Fruit fly (Drosophila melanogaster) whole organism, embryonic: Measurements from ENCODE around the gene CG3349.

Source experiments
- Antp ChIP-seq: fragments of 200-800 bp; sonication (Bioruptor generic); optimal IDR thresholded peaks from 3 replicates; lab custom pipeline; 2016; ENCODE audit warnings: missing biosample characterization, missing genetic modification characterization
- CG10321 ChIP-seq: fragments of 200-800 bp; sonication (Bioruptor generic); IDR thresholded peaks from 2 replicates; pipeline ENCODE4 v1.3.6; 2022; ENCODE audit warnings: missing biosample characterization, missing genetic modification characterization
- CG10959 ChIP-seq: fragments of 200-800 bp; sonication (Bioruptor generic); IDR thresholded peaks from 2 replicates; pipeline ENCODE4 v1.3.6; 2022; ENCODE audit warnings: missing biosample characterization, missing genetic modification characterization
- CG11398 ChIP-seq: fragments of 200-800 bp; sonication (Bioruptor generic); optimal IDR thresholded peaks from 2 replicates; lab custom pipeline; 2016; ENCODE audit warnings: missing biosample characterization, missing genetic modification characterization
- CG12104 ChIP-seq: fragments of 200-800 bp; sonication (Bioruptor generic); optimal IDR thresholded peaks from 3 replicates; lab custom pipeline; 2016; ENCODE audit warnings: missing biosample characterization, missing genetic modification characterization
- CG13296 ChIP-seq: fragments of 200-800 bp; sonication (Bioruptor generic); optimal IDR thresholded peaks from 3 replicates; lab custom pipeline; 2018; ENCODE audit warnings: missing biosample characterization, mild to moderate bottlenecking, missing genetic modification characterization
- CG14860 ChIP-seq: fragments of 200-800 bp; sonication (Bioruptor generic); IDR thresholded peaks from 3 replicates; pipeline ENCODE4 v1.3.6; 2022; ENCODE audit warnings: missing biosample characterization, missing genetic modification characterization; ENCODE audit not compliant: partially characterized antibody
- CG15601 ChIP-seq: fragments of 200-800 bp; sonication (Bioruptor generic); optimal IDR thresholded peaks from 3 replicates; lab custom pipeline; 2019; ENCODE audit warnings: missing biosample characterization, mild to moderate bottlenecking, missing genetic modification characterization, moderate library complexity
- CG17612 ChIP-seq: fragments of 200-800 bp; sonication (Bioruptor generic); IDR thresholded peaks from 2 replicates; pipeline ENCODE4 v1.3.6; 2022; ENCODE audit warnings: missing biosample characterization, missing genetic modification characterization
- CG17802 ChIP-seq: fragments of 200-800 bp; sonication (Bioruptor generic); optimal IDR thresholded peaks from 2 replicates; lab custom pipeline; 2018; ENCODE audit warnings: missing biosample characterization, mild to moderate bottlenecking, missing genetic modification characterization, moderate library complexity
- CG2120 ChIP-seq: fragments of 200-800 bp; sonication (Bioruptor generic); optimal IDR thresholded peaks from 3 replicates; lab custom pipeline; 2016; ENCODE audit warnings: missing biosample characterization, missing genetic modification characterization
- CG2889 ChIP-seq: fragments of 200-800 bp; sonication (Bioruptor generic); IDR thresholded peaks from 3 replicates; pipeline ENCODE4 v1.3.6; 2022; ENCODE audit warnings: missing biosample characterization, missing genetic modification characterization
- CG33557 ChIP-seq: fragments of 200-800 bp; sonication (Bioruptor generic); optimal IDR thresholded peaks from 2 replicates; lab custom pipeline; 2019; ENCODE audit warnings: missing biosample characterization, mild to moderate bottlenecking, missing genetic modification characterization, moderate library complexity
- CG4424 ChIP-seq: fragments of 200-800 bp; sonication (Bioruptor generic); optimal IDR thresholded peaks from 3 replicates; lab custom pipeline; 2016; ENCODE audit warnings: missing biosample characterization, missing genetic modification characterization
- CG6791 ChIP-seq: fragments of 200-800 bp; sonication (Bioruptor generic); IDR thresholded peaks from 3 replicates; pipeline ENCODE4 v1.3.6; 2022; ENCODE audit warnings: missing biosample characterization, missing genetic modification characterization; ENCODE audit not compliant: partially characterized antibody
- CG7987 ChIP-seq: fragments of 200-800 bp; sonication (Bioruptor generic); optimal IDR thresholded peaks from 2 replicates; lab custom pipeline; 2018; ENCODE audit warnings: missing biosample characterization, mild to moderate bottlenecking, missing genetic modification characterization, moderate library complexity
- CG8478 ChIP-seq: fragments of >200 bp; optimal IDR thresholded peaks from 2 replicates; lab custom pipeline; 2018
- CG9215 ChIP-seq: fragments of 200-800 bp; sonication (Bioruptor generic); IDR thresholded peaks from 2 replicates; pipeline ENCODE4 v1.3.6; 2022; ENCODE audit warnings: missing biosample characterization, missing genetic modification characterization
- Dip2 ChIP-seq: fragments of 200-800 bp; sonication (Bioruptor generic); IDR thresholded peaks from 2 replicates; pipeline ENCODE4 v1.3.6; 2022; ENCODE audit warnings: missing biosample characterization, missing genetic modification characterization
- Fer1 ChIP-seq: fragments of 200-800 bp; sonication (Bioruptor generic); optimal IDR thresholded peaks from 2 replicates; lab custom pipeline; 2017; ENCODE audit warnings: missing biosample characterization, mild to moderate bottlenecking, missing genetic modification characterization
- HLH4C ChIP-seq: fragments of 200-800 bp; sonication (Bioruptor generic); IDR thresholded peaks from 3 replicates; pipeline ENCODE4 v1.3.6; 2022; ENCODE audit warnings: missing biosample characterization, missing genetic modification characterization; ENCODE audit not compliant: partially characterized antibody
- Hmr ChIP-seq: fragments of 200-800 bp; sonication (Bioruptor generic); optimal IDR thresholded peaks from 3 replicates; lab custom pipeline; 2017; ENCODE audit warnings: mild to moderate bottlenecking, missing biosample characterization, missing genetic modification reagents, missing genetic modification characterization
- Kr ChIP-seq: fragments of 200-800 bp; sonication (Bioruptor generic); optimal IDR thresholded peaks from 2 replicates; lab custom pipeline; 2017; ENCODE audit warnings: missing biosample characterization, mild to moderate bottlenecking, missing genetic modification characterization
- Lhr ChIP-seq: fragments of 200-800 bp; sonication (Bioruptor generic); optimal IDR thresholded peaks from 3 replicates; lab custom pipeline; 2017; ENCODE audit warnings: mild to moderate bottlenecking, missing biosample characterization, missing genetic modification reagents, missing genetic modification characterization
- MBD-R2 ChIP-seq: fragments of 200-800 bp; sonication (Bioruptor generic); IDR thresholded peaks from 2 replicates; pipeline ENCODE4 v1.3.6; 2022; ENCODE audit warnings: missing biosample characterization, missing genetic modification characterization
- NC2α ChIP-seq: fragments of 200-800 bp; sonication (Bioruptor generic); optimal IDR thresholded peaks from 2 replicates; lab custom pipeline; 2016; ENCODE audit warnings: missing biosample characterization, missing genetic modification characterization
- Nf-YA ChIP-seq: fragments of 200-800 bp; sonication (Bioruptor generic); IDR thresholded peaks from 2 replicates; pipeline ENCODE4 v1.3.6; 2022; ENCODE audit warnings: missing biosample characterization, missing genetic modification characterization
- aop ChIP-seq: fragments of 200-800 bp; sonication (Bioruptor generic); IDR thresholded peaks from 2 replicates; pipeline ENCODE4 v1.3.6; 2022; ENCODE audit warnings: missing biosample characterization, missing genetic modification characterization
- az2 ChIP-seq: fragments of 200-800 bp; sonication (Bioruptor generic); optimal IDR thresholded peaks from 3 replicates; lab custom pipeline; 2016; ENCODE audit warnings: missing biosample characterization, missing genetic modification characterization
- bab2 ChIP-seq: fragments of 200-800 bp; sonication (Bioruptor generic); optimal IDR thresholded peaks from 2 replicates; lab custom pipeline; 2016; ENCODE audit warnings: missing biosample characterization, missing genetic modification characterization
- bsh ChIP-seq, 2 experiments: fragments of 200-800 bp; sonication (Bioruptor generic); optimal IDR thresholded peaks; 2 replicates each; lab custom pipeline; 2017 to 2018; ENCODE audit warnings: mild to moderate bottlenecking in 2 of 2, missing biosample characterization in 2 of 2, missing genetic modification characterization in 2 of 2, moderate library complexity in 1 of 2
- chif ChIP-seq, 2 experiments: fragments of 200-800 bp; sonication (Bioruptor generic); optimal IDR thresholded peaks; 3 replicates each; lab custom pipeline; 2016; ENCODE audit warnings: missing biosample characterization in 2 of 2, missing genetic modification characterization in 2 of 2
- chn ChIP-seq: fragments of 200-800 bp; sonication (Bioruptor generic); optimal IDR thresholded peaks from 2 replicates; lab custom pipeline; 2016; ENCODE audit warnings: missing biosample characterization, missing genetic modification characterization
- dpn ChIP-seq, 2 experiments: fragments of 200-800 bp; sonication (Bioruptor generic); optimal IDR thresholded peaks; 3 replicates each; lab custom pipeline; 2016; ENCODE audit warnings: missing biosample characterization in 2 of 2, missing genetic modification characterization in 2 of 2
- eve ChIP-seq, 2 experiments: fragments of >200 bp; optimal IDR thresholded peaks; 2 replicates each; lab custom pipeline; 2017; ENCODE audit warnings: missing biosample characterization in 2 of 2, missing genetic modification characterization in 2 of 2
- ftz-f1 ChIP-seq: fragments of 200-800 bp; sonication (Bioruptor generic); optimal IDR thresholded peaks from 2 replicates; lab custom pipeline; 2016; ENCODE audit warnings: missing biosample characterization, missing genetic modification characterization
- gro ChIP-seq: fragments of 200-800 bp; sonication (Bioruptor generic); optimal IDR thresholded peaks from 2 replicates; lab custom pipeline; 2016; ENCODE audit warnings: missing biosample characterization, missing genetic modification characterization
- jumu ChIP-seq: fragments of 200-800 bp; sonication (Bioruptor generic); optimal IDR thresholded peaks from 3 replicates; lab custom pipeline; 2016; ENCODE audit warnings: missing biosample characterization, missing genetic modification characterization
- kah ChIP-seq: fragments of 200-800 bp; sonication (Bioruptor generic); optimal IDR thresholded peaks from 2 replicates; lab custom pipeline; 2018; ENCODE audit warnings: missing biosample characterization, mild to moderate bottlenecking, missing genetic modification characterization
- klu ChIP-seq: fragments of 200-800 bp; sonication (Bioruptor generic); IDR thresholded peaks from 2 replicates; pipeline ENCODE4 v1.3.6; 2022; ENCODE audit warnings: missing biosample characterization, missing genetic modification characterization
- lilli ChIP-seq: fragments of 200-800 bp; sonication (Bioruptor generic); optimal IDR thresholded peaks from 3 replicates; lab custom pipeline; 2016; ENCODE audit warnings: missing biosample characterization, missing genetic modification characterization
- onecut ChIP-seq: fragments of 200-800 bp; sonication (Bioruptor generic); IDR thresholded peaks from 2 replicates; pipeline ENCODE4 v1.3.6; 2022; ENCODE audit warnings: missing biosample characterization, missing genetic modification characterization
- pum ChIP-seq: fragments of 200-800 bp; sonication (Bioruptor generic); optimal IDR thresholded peaks from 2 replicates; lab custom pipeline; 2016; ENCODE audit warnings: missing biosample characterization, missing genetic modification characterization
- row ChIP-seq: fragments of 200-800 bp; sonication (Bioruptor generic); IDR thresholded peaks from 3 replicates; pipeline ENCODE4 v1.3.6; 2022; ENCODE audit warnings: missing biosample characterization, missing genetic modification characterization
- schlank ChIP-seq: fragments of 200-800 bp; sonication (Bioruptor generic); optimal IDR thresholded peaks from 2 replicates; lab custom pipeline; 2018; ENCODE audit warnings: missing biosample characterization, mild to moderate bottlenecking, missing genetic modification characterization
- slbo ChIP-seq: fragments of 200-800 bp; sonication (Bioruptor generic); IDR thresholded peaks from 2 replicates; pipeline ENCODE4 v1.3.6; 2022; ENCODE audit warnings: missing biosample characterization, missing genetic modification characterization
- sug ChIP-seq: fragments of 200-800 bp; optimal IDR thresholded peaks from 2 replicates; lab custom pipeline; 2019; ENCODE audit warnings: missing biosample characterization, mild to moderate bottlenecking, missing genetic modification characterization, moderate library complexity
- toy ChIP-seq: fragments of 200-800 bp; sonication (Bioruptor generic); IDR thresholded peaks from 2 replicates; pipeline ENCODE4 v1.3.6; 2022; ENCODE audit warnings: missing biosample characterization, missing genetic modification characterization
- trem ChIP-seq: fragments of 200-800 bp; optimal IDR thresholded peaks from 3 replicates; lab custom pipeline; 2019; ENCODE audit warnings: missing biosample characterization, mild to moderate bottlenecking, missing genetic modification characterization, moderate library complexity
- trh ChIP-seq: fragments of 200-800 bp; sonication (Bioruptor generic); optimal IDR thresholded peaks from 2 replicates; lab custom pipeline; 2016; ENCODE audit warnings: missing biosample characterization, missing genetic modification characterization

CG3349 gene

DNA sequence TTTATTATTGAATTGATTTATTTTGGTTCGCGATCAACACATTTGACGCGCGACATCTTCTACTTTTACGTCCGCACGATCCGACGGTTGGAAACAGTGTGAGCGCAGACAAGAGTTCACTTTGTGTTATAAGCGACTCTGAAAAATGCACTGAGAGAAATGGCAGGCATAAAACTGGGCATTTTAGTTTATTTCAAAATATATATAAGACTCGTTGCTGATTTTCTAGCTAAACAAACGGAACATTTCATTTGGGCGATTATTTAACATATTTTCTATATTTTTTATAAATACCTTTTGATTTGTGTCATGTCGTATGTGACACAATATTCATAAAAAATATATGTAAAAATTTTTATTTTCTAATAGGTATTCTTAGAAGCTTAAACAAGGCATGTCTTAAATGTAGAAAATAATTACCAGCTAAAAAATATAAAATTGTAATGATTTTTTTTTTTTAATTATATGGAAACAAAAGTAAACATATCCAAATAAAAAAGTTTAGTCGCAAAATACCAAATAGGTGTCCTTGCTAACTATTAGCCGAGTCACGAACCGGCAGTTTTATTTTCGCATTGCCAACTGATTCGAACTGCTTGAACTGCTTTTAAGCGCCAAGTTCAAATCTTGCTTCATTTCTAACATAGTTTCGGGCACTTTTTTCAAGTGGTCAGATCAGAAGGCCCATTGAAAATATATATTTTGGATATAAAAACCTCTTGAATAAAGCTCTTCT is 34.7 kb downstream of the CG3349 start, which contains the start of gene Reck (continued):
- TF ChIP-seq kah (GFP tag; lab: Kevin White, UChicago) (peak; percentile 74), Lhr (GFP tag; lab: Kevin White, UChicago) (no peak), CG12104 (GFP tag; lab: Kevin White, UChicago) (peak; percentile 87), CG15601 (peak; percentile 69), lilli (GFP tag; lab: Kevin White, UChicago) (peak; percentile 71), HLH4C (GFP tag; lab: Robert Waterston, UW) (no peak), Antp (GFP tag; lab: Kevin White, UChicago) (no peak), toy (GFP tag; lab: Robert Waterston, UW) (0 out of 2 replicates have a peak, but pooled peaks have one; percentile 31), bab2 (GFP tag; lab: Kevin White, UChicago) (peak; percentile 57), CG7987 (GFP tag; lab: Kevin White, UChicago) (peak; percentile 77), CG2120 (peak; percentile 66), Hmr (GFP tag; lab: Kevin White, UChicago) (peak; percentile 56), jumu (GFP tag; lab: Kevin White, UChicago) (no peak), chn (GFP tag; lab: Kevin White, UChicago) (peak; percentile 38), CG2889 (GFP tag; lab: Robert Waterston, UW) (peak; percentile 54; the same call in 2 of the 3 replicates), eve (GFP tag; optimal IDR thresholded peaks at IDR 0.05; lab: Kevin White, UChicago) (peak in 1 of 2 experiments; percentile 15), row (peak; percentile 79), slbo (GFP tag; lab: Robert Waterston, UW) (peak; percentile 77), CG17802 (tag; lab: Kevin White, UChicago) (peak; percentile 50), CG8478 (lab: Kevin White, UChicago) (no peak), CG10321 (GFP tag; lab: Robert Waterston, UW) (peak; percentile 59; the same call in 1 of the 2 replicates), az2 (GFP tag; lab: Kevin White, UChicago) (peak; percentile 89), CG17612 (no peak), CG11398 (GFP tag; lab: Kevin White, UChicago) (no peak), aop (GFP tag; lab: Robert Waterston, UW) (peak; percentile 29; the same call in 1 of the 2 replicates), CG6791 (GFP tag; lab: Robert Waterston, UW) (no peak), pum (GFP tag; lab: Kevin White, UChicago) (peak; percentile 47), MBD-R2 (GFP tag; lab: Robert Waterston, UW) (no peak; the same call in 1 of the 2 replicates), ftz-f1 (no peak), gro (GFP tag; lab: Kevin White, UChicago) (no peak), CG33557 (GFP tag; lab: Kevin White, UChicago) (peak; percentile 59), Dip2 (GFP tag; lab: Robert Waterston, UW) (no peak), Nf-YA (GFP tag; lab: Robert Waterston, UW) (peak; percentile 78), Fer1 (peak; percentile 89), bsh (GFP tag; optimal IDR thresholded peaks at IDR 0.05; lab: Kevin White, UChicago) (peak; percentile 77 to 89), Kr (GFP tag; lab: Kevin White, UChicago) (no peak), dpn (GFP tag; optimal IDR thresholded peaks at IDR 0.05; lab: Kevin White, UChicago) (peak; percentile 33 to 82), chif (GFP tag; optimal IDR thresholded peaks at IDR 0.05; lab: Kevin White, UChicago) (peak; percentile 40 to 63), schlank (peak; percentile 18), trem (tag; lab: Kevin White, UChicago) (peak; percentile 70), klu (GFP tag; lab: Robert Waterston, UW) (no peak), sug (tag; lab: Kevin White, UChicago) (peak; percentile 45), CG9215 (GFP tag; lab: Robert Waterston, UW) (no peak), CG4424 (peak; percentile 91), CG14860 (GFP tag; lab: Robert Waterston, UW) (no peak), CG10959 (peak; percentile 66), NC2α (GFP tag; lab: Kevin White, UChicago) (peak; percentile 21), trh (GFP tag; lab: Kevin White, UChicago) (peak; percentile 68), onecut (peak; percentile 78), CG13296 (GFP tag; lab: Kevin White, UChicago) (peak; percentile 82)
